Fruit fly (Drosophila melanogaster): ENCODE data around the gene RpS17.
A peak's percentile ranks its signal among the peaks of the same experiment; 100 is the strongest.

DNA sequence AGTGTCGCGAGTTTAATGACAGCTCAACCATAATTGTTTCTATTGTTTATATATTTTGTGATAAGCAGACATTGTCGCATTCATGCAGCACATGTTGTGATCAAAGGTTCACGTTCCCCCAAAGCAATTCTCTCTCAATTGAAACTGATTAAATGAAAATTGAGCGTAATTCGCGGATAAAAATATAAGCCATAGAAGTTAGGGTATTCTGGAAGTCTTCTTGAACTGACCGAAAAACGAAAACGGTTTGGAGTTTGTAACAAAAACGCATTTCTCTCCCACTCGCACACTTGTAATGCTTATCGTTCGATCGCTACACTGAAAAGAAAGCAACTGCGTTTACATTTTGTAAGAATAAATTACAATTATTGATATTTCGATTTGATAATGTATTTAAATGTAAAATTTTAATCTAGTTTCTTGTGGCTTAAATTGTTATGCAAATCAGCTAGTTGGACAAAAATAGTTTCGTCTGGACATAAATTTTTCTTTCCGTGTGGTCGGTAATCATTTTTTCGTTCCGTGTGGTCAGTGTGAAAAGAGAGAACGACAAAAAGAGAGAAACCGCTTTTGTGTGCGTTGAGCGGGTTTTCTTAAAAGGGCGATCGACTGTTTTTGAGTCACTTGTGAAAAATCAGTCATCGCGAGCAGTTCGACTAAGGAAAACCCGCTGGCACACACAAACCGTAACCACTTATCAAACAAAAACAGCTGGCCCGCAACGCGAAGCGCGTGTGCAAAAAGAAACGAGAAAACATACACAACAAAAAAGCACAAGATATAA lies 6.8 kb downstream of the RpS17 start, which contains the start of gene aay:
- TF ChIP-seq CG32121 (GFP tag; IDR thresholded peaks at IDR 0.05), result peak; percentile 98
- TF ChIP-seq CG10348 (GFP tag; IDR thresholded peaks at IDR 0.05), result peak; percentile 87
- TF ChIP-seq CG8301 (tag; optimal IDR thresholded peaks at IDR 0.05), result peak; percentile 97
- peak; percentile 98 for TF ChIP-seq CG9948 (tag; optimal IDR thresholded peaks at IDR 0.05)
- peak; percentile 87 for TF ChIP-seq EcR (GFP tag; optimal IDR thresholded peaks at IDR 0.05)
- TF ChIP-seq Pif1B (GFP tag; optimal IDR thresholded peaks at IDR 0.05), result peak; percentile 99
- peak; percentile 94 for TF ChIP-seq gl (tag; optimal IDR thresholded peaks at IDR 0.05)
- TF ChIP-seq CG34367 (tag; optimal IDR thresholded peaks at IDR 0.05), result peak; percentile 97
- peak; percentile 91 for TF ChIP-seq CG13204 (GFP tag; optimal IDR thresholded peaks at IDR 0.05)
- TF ChIP-seq Snoo (tag; optimal IDR thresholded peaks at IDR 0.05), result peak; percentile 99
- peak; percentile 95 for TF ChIP-seq fd96Ca (GFP tag; IDR thresholded peaks at IDR 0.05)
- peak; percentile 97 for TF ChIP-seq CG14655 (GFP tag; optimal IDR thresholded peaks at IDR 0.05)

Data from whole organism, pupa.